Worm (Caenorhabditis elegans) whole organism, L1 larva: Measurements from ENCODE around the gene ceh-74.

Experiments
- aha-1 ChIP-seq: fragments of 150-350 bp; optimal IDR thresholded peaks from 2 replicates; lab custom pipeline; 2014; ENCODE audit warnings: missing biosample characterization, missing genetic modification characterization
- nhr-76 ChIP-seq: sonication (generic microtip); optimal IDR thresholded peaks from 2 replicates; lab custom pipeline; 2017; ENCODE audit warnings: missing biosample characterization, missing genetic modification characterization

DNA sequence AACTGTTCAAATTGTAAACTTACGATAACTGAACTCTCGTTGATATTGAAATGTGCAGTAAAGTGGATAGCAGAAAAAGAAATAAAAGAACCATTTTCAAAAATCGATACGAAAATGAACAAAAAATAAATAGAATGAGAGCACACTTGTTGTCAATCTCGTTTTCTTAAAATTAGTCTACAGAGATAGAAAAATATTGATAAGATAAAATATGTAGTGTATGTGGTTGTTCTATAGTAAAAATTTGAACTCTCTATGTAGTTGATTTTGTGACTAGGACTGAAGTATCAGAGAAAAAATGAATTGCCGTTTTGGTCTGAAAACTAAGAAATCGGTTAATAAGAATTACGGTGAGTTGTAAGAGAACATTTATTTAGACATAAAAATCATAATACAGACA lies 6.6 kb upstream of the ceh-74 start, which contains the start of gene cest-2.1:
- TF ChIP-seq aha-1 (tag; lab: Kevin White, UChicago) (no peak), nhr-76 (tag; lab: Kevin White, UChicago) (no peak)
